Fruit fly (Drosophila melanogaster) whole organism, embryonic: ENCODE results near the gene sunn.

Source experiments
- Abd-B ChIP-seq: fragments of 200-800 bp; sonication (Bioruptor generic); optimal IDR thresholded peaks from 2 replicates; lab custom pipeline; 2018; ENCODE audit warnings: missing biosample characterization, mild to moderate bottlenecking, missing genetic modification characterization, moderate library complexity
- Atf-2 ChIP-seq: fragments of 200-800 bp; sonication (Bioruptor generic); optimal IDR thresholded peaks from 2 replicates; lab custom pipeline; 2016; ENCODE audit warnings: missing biosample characterization, missing genetic modification characterization
- CG12071 ChIP-seq: fragments of 200-800 bp; sonication (Bioruptor generic); optimal IDR thresholded peaks from 3 replicates; lab custom pipeline; 2018; ENCODE audit warnings: missing biosample characterization, mild to moderate bottlenecking, missing genetic modification characterization
- CG1233 ChIP-seq: fragments of 200-800 bp; sonication (Bioruptor generic); optimal IDR thresholded peaks from 4 replicates; lab custom pipeline; 2018; ENCODE audit warnings: missing biosample characterization, mild to moderate bottlenecking, missing genetic modification characterization
- CG13296 ChIP-seq: fragments of 200-800 bp; sonication (Bioruptor generic); optimal IDR thresholded peaks from 3 replicates; lab custom pipeline; 2018; ENCODE audit warnings: missing biosample characterization, mild to moderate bottlenecking, missing genetic modification characterization
- CG13624 ChIP-seq: fragments of 200-800 bp; sonication (Bioruptor generic); optimal IDR thresholded peaks from 2 replicates; lab custom pipeline; 2016; ENCODE audit warnings: missing biosample characterization, missing genetic modification characterization
- CG14965 ChIP-seq: fragments of 200-800 bp; sonication (Bioruptor generic); optimal IDR thresholded peaks from 2 replicates; lab custom pipeline; 2016; ENCODE audit warnings: missing biosample characterization, missing genetic modification characterization, borderline replicate concordance
- CG15269 ChIP-seq: fragments of 200-800 bp; sonication (Bioruptor generic); optimal IDR thresholded peaks from 2 replicates; lab custom pipeline; 2018; ENCODE audit warnings: missing biosample characterization, mild to moderate bottlenecking, missing genetic modification characterization, moderate library complexity
- CG1529 ChIP-seq: fragments of 200-800 bp; sonication (Bioruptor generic); optimal IDR thresholded peaks from 3 replicates; lab custom pipeline; 2018; ENCODE audit warnings: missing biosample characterization, missing genetic modification characterization
- CG18619 ChIP-seq: fragments of 200-800 bp; sonication (Bioruptor generic); optimal IDR thresholded peaks from 3 replicates; lab custom pipeline; 2017; ENCODE audit warnings: missing biosample characterization, mild to moderate bottlenecking, missing genetic modification characterization
- CG2116 ChIP-seq: fragments of 200-800 bp; sonication (Bioruptor generic); optimal IDR thresholded peaks from 3 replicates; lab custom pipeline; 2018; ENCODE audit warnings: missing biosample characterization, mild to moderate bottlenecking, missing genetic modification characterization
- CG31388 ChIP-seq: fragments of 200-800 bp; sonication (Bioruptor generic); optimal IDR thresholded peaks from 2 replicates; lab custom pipeline; 2016; ENCODE audit warnings: missing biosample characterization, missing genetic modification characterization
- CG3847 ChIP-seq: fragments of 200-800 bp; sonication (Bioruptor generic); IDR thresholded peaks from 2 replicates; pipeline ENCODE4 v1.3.6; 2022; ENCODE audit warnings: missing biosample characterization, missing genetic modification characterization
- CG4820 ChIP-seq: fragments of 200-800 bp; sonication (Bioruptor generic); optimal IDR thresholded peaks from 3 replicates; lab custom pipeline; 2016; ENCODE audit warnings: missing biosample characterization, missing genetic modification characterization
- CG5953 ChIP-seq: fragments of 200-800 bp; sonication (Bioruptor generic); IDR thresholded peaks from 2 replicates; pipeline ENCODE4 v1.3.6; 2022; ENCODE audit warnings: missing biosample characterization, missing genetic modification characterization
- CG6765 ChIP-seq: fragments of 200-800 bp; sonication (Bioruptor generic); optimal IDR thresholded peaks from 3 replicates; lab custom pipeline; 2017; ENCODE audit warnings: missing biosample characterization, mild to moderate bottlenecking, missing genetic modification characterization
- CG8281 ChIP-seq: fragments of 200-800 bp; sonication (Bioruptor generic); optimal IDR thresholded peaks from 2 replicates; lab custom pipeline; 2018; ENCODE audit warnings: missing biosample characterization, mild to moderate bottlenecking, missing genetic modification characterization, moderate library complexity
- CG8388 ChIP-seq: fragments of 200-800 bp; sonication (Bioruptor generic); optimal IDR thresholded peaks from 2 replicates; lab custom pipeline; 2019; ENCODE audit warnings: missing biosample characterization, mild to moderate bottlenecking, missing genetic modification characterization, moderate library complexity
- CG9437 ChIP-seq: fragments of 200-800 bp; sonication (Bioruptor generic); optimal IDR thresholded peaks from 2 replicates; lab custom pipeline; 2018; ENCODE audit warnings: missing biosample characterization, mild to moderate bottlenecking, missing genetic modification characterization
- D19A ChIP-seq: fragments of 200-800 bp; optimal IDR thresholded peaks from 3 replicates; lab custom pipeline; 2019; ENCODE audit warnings: missing biosample characterization, mild to moderate bottlenecking, missing genetic modification characterization, moderate library complexity
- Deaf1 ChIP-seq: fragments of 200-800 bp; optimal IDR thresholded peaks from 3 replicates; lab custom pipeline; 2019; ENCODE audit warnings: missing biosample characterization, mild to moderate bottlenecking, missing genetic modification characterization, moderate library complexity
- HHEX ChIP-seq: fragments of 200-800 bp; sonication (Bioruptor generic); optimal IDR thresholded peaks from 3 replicates; lab custom pipeline; 2017; ENCODE audit warnings: missing biosample characterization, mild to moderate bottlenecking, missing genetic modification characterization, missing genetic modification reagents
- Mes4 ChIP-seq: fragments of 200-800 bp; sonication (Bioruptor generic); optimal IDR thresholded peaks from 2 replicates; lab custom pipeline; 2016; ENCODE audit warnings: missing biosample characterization, missing genetic modification characterization
- NC2β ChIP-seq: fragments of 200-800 bp; sonication (Bioruptor generic); optimal IDR thresholded peaks from 2 replicates; lab custom pipeline; 2016; ENCODE audit warnings: missing biosample characterization, missing genetic modification characterization
- Ptx1 ChIP-seq: fragments of 200-800 bp; sonication (Bioruptor generic); IDR thresholded peaks from 2 replicates; pipeline ENCODE4 v1.3.6; 2022; ENCODE audit warnings: missing biosample characterization, missing genetic modification characterization
- YL-1 ChIP-seq: fragments of 200-800 bp; sonication (Bioruptor generic); optimal IDR thresholded peaks from 3 replicates; lab custom pipeline; 2017; ENCODE audit warnings: missing biosample characterization, mild to moderate bottlenecking, missing genetic modification characterization
- aop ChIP-seq: fragments of 200-800 bp; sonication (Bioruptor generic); IDR thresholded peaks from 2 replicates; pipeline ENCODE4 v1.3.6; 2022; ENCODE audit warnings: missing biosample characterization, missing genetic modification characterization
- bbx ChIP-seq: fragments of 200-800 bp; sonication (Bioruptor generic); IDR thresholded peaks from 2 replicates; pipeline ENCODE4 v1.3.6; 2022; ENCODE audit warnings: missing biosample characterization, missing genetic modification characterization; ENCODE audit not compliant: partially characterized antibody
- cad ChIP-seq: fragments of >200 bp; optimal IDR thresholded peaks from 2 replicates; lab custom pipeline; 2017; ENCODE audit warnings: missing biosample characterization, missing genetic modification characterization
- chm ChIP-seq: fragments of 200-800 bp; sonication (Bioruptor generic); IDR thresholded peaks from 2 replicates; pipeline ENCODE4 v1.3.6; 2022; ENCODE audit warnings: missing biosample characterization, missing genetic modification characterization
- ci ChIP-seq: fragments of 200-800 bp; sonication (Bioruptor generic); IDR thresholded peaks from 3 replicates; pipeline ENCODE4 v1.3.6; 2022; ENCODE audit warnings: missing biosample characterization, missing genetic modification characterization
- danr ChIP-seq: fragments of 200-800 bp; sonication (Bioruptor generic); IDR thresholded peaks from 2 replicates; pipeline ENCODE4 v1.3.6; 2022; ENCODE audit warnings: missing biosample characterization, missing genetic modification characterization
- dimm ChIP-seq: fragments of 200-800 bp; sonication (Bioruptor generic); IDR thresholded peaks from 2 replicates; pipeline ENCODE4 v1.3.6; 2022; ENCODE audit warnings: missing biosample characterization, missing genetic modification characterization
- ems ChIP-seq: fragments of 200-800 bp; sonication (Bioruptor generic); optimal IDR thresholded peaks from 3 replicates; lab custom pipeline; 2016; ENCODE audit warnings: missing biosample characterization, missing genetic modification characterization
- ewg ChIP-seq: fragments of 200-800 bp; sonication (Bioruptor generic); optimal IDR thresholded peaks from 3 replicates; lab custom pipeline; 2017; ENCODE audit warnings: mild to moderate bottlenecking, missing biosample characterization, missing genetic modification reagents, missing genetic modification characterization
- fu2 ChIP-seq: fragments of 200-800 bp; sonication (Bioruptor generic); optimal IDR thresholded peaks from 2 replicates; lab custom pipeline; 2016; ENCODE audit warnings: missing biosample characterization, missing genetic modification characterization
- gro ChIP-seq: fragments of 200-800 bp; sonication (Bioruptor generic); optimal IDR thresholded peaks from 2 replicates; lab custom pipeline; 2016; ENCODE audit warnings: missing biosample characterization, missing genetic modification characterization
- gt ChIP-seq: fragments of 200-800 bp; sonication (Bioruptor generic); IDR thresholded peaks from 2 replicates; pipeline ENCODE4 v1.3.6; 2022; ENCODE audit warnings: missing biosample characterization, missing genetic modification characterization
- h ChIP-seq: fragments of >200 bp; optimal IDR thresholded peaks from 2 replicates; lab custom pipeline; 2017
- ind ChIP-seq: fragments of 200-800 bp; sonication (Bioruptor generic); optimal IDR thresholded peaks from 3 replicates; lab custom pipeline; 2016; ENCODE audit warnings: missing biosample characterization, missing genetic modification characterization
- lov ChIP-seq, 2 experiments: fragments of 200-800 bp in 1 of 2; fragments of >200 bp in 1 of 2; sonication (Bioruptor generic) in 1 of 2; IDR thresholded peaks in 1 of 2; optimal IDR thresholded peaks in 1 of 2; 2 replicates in 1 of 2; 3 replicates in 1 of 2; pipeline versions ENCODE4 v1.3.6 to Lab custom; 2017 to 2022; ENCODE audit warnings: missing biosample characterization in 1 of 2, missing genetic modification characterization in 1 of 2
- pan ChIP-seq, 4 experiments: fragments of >200 bp in 3 of 4; fragments of 200-800 bp in 1 of 4; sonication (Bioruptor generic) in 1 of 4; optimal IDR thresholded peaks in 3 of 4; IDR thresholded peaks in 1 of 4; 2 replicates each; pipeline versions ENCODE4 v1.3.6 to Lab custom; 2017 to 2022; ENCODE audit warnings: missing biosample characterization in 2 of 4, missing genetic modification characterization in 2 of 4, mixed read lengths in 1 of 4
- peb ChIP-seq: fragments of 200-800 bp; sonication (Bioruptor generic); IDR thresholded peaks from 2 replicates; pipeline ENCODE4 v1.3.6; 2022; ENCODE audit warnings: missing biosample characterization, missing genetic modification characterization
- salm ChIP-seq: fragments of 200-800 bp; sonication (Bioruptor generic); optimal IDR thresholded peaks from 2 replicates; lab custom pipeline; 2018; ENCODE audit warnings: missing biosample characterization, mild to moderate bottlenecking, missing genetic modification characterization
- seq ChIP-seq: fragments of 200-800 bp; sonication (Bioruptor generic); IDR thresholded peaks from 2 replicates; pipeline ENCODE4 v1.3.6; 2022; ENCODE audit warnings: missing biosample characterization, missing genetic modification characterization
- slbo ChIP-seq: fragments of 200-800 bp; sonication (Bioruptor generic); IDR thresholded peaks from 2 replicates; pipeline ENCODE4 v1.3.6; 2022; ENCODE audit warnings: missing biosample characterization, missing genetic modification characterization
- sob ChIP-seq: fragments of 200-800 bp; sonication (Bioruptor generic); IDR thresholded peaks from 2 replicates; pipeline ENCODE4 v1.3.6; 2022; ENCODE audit warnings: missing biosample characterization, missing genetic modification characterization
- ssp ChIP-seq: fragments of 200-800 bp; sonication (Bioruptor generic); IDR thresholded peaks from 2 replicates; pipeline ENCODE4 v1.3.6; 2022; ENCODE audit warnings: missing biosample characterization, missing genetic modification characterization
- tap ChIP-seq: fragments of 200-800 bp; optimal IDR thresholded peaks from 3 replicates; lab custom pipeline; 2019; ENCODE audit warnings: missing biosample characterization, mild to moderate bottlenecking, missing genetic modification characterization, moderate library complexity
- yki ChIP-seq: fragments of >200 bp; optimal IDR thresholded peaks from 3 replicates; lab custom pipeline; 2018
- zen ChIP-seq: fragments of 200-800 bp; sonication (Bioruptor generic); optimal IDR thresholded peaks from 3 replicates; lab custom pipeline; 2018; ENCODE audit warnings: missing biosample characterization, mild to moderate bottlenecking, missing genetic modification characterization, moderate library complexity

sunn gene

DNA sequence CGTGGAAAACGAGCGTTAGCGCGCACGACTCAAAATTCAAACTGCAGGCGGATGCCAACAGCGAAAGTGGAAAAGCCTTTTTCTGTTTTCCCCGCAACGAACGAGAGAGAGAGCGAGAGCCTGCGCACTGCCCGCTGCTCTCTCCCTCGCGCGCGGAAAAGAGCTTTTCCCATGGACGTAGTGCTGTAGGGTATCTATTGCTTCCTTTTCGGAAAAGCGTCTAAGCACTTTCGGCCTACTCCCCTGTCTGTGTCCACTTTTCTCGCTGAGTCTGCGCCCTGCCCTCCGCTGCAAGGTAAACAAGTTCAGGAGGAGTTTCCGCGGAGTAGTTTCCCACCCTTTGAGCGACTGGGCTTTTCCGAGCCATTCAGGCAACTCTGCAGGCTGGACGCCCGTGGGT is 47.9 kb upstream of the sunn start, which contains the start of gene CG32085 (continued):
- TF ChIP-seq D19A (tag; lab: Kevin White, UChicago): peak; percentile 19
- peak; percentile 37; the same call in 1 of the 2 replicates for TF ChIP-seq seq (GFP tag; lab: Robert Waterston, UW)
- no peak for TF ChIP-seq Atf-2 (GFP tag; lab: Kevin White, UChicago)
- no peak for TF ChIP-seq CG8281
- no peak for TF ChIP-seq aop (GFP tag; lab: Robert Waterston, UW)
- TF ChIP-seq gt (GFP tag; lab: Robert Waterston, UW): no peak
- TF ChIP-seq Ptx1 (GFP tag; lab: Robert Waterston, UW): peak; percentile 57
- TF ChIP-seq gro (GFP tag; lab: Kevin White, UChicago): peak; percentile 8
- TF ChIP-seq CG3847 (GFP tag; lab: Robert Waterston, UW): peak; percentile 56
- no peak for TF ChIP-seq peb (GFP tag; lab: Robert Waterston, UW)
- no peak for TF ChIP-seq h
- no peak for TF ChIP-seq Abd-B (GFP tag; lab: Kevin White, UChicago)
- no peak for TF ChIP-seq pan (optimal IDR thresholded peaks at IDR 0.05; lab: Kevin White, UChicago)
- peak in 1 of 2 experiments; percentile 54 for TF ChIP-seq pan (GFP tag; optimal IDR thresholded peaks at IDR 0.05 in 1 of 2, IDR thresholded peaks at IDR 0.05 in 1 of 2)
- peak; percentile 62 for TF ChIP-seq Deaf1 (tag; lab: Kevin White, UChicago)
- peak; percentile 61; the same call in 1 of the 2 replicates for TF ChIP-seq chm (GFP tag; lab: Robert Waterston, UW)
- TF ChIP-seq dimm (GFP tag; lab: Robert Waterston, UW): no peak
- TF ChIP-seq salm (tag; lab: Kevin White, UChicago): no peak
- no peak for TF ChIP-seq zen (tag; lab: Kevin White, UChicago)
- peak; percentile 3 for TF ChIP-seq Mes4
- peak; percentile 80 for TF ChIP-seq sob (GFP tag; lab: Robert Waterston, UW)
- TF ChIP-seq CG13624: peak; percentile 75
- peak; percentile 79; the same call in 2 of the 3 replicates for TF ChIP-seq ci (GFP tag; lab: Robert Waterston, UW)
- peak; percentile 42 for TF ChIP-seq CG15269 (tag; lab: Kevin White, UChicago)
- peak; percentile 69 for TF ChIP-seq CG12071 (GFP tag; lab: Kevin White, UChicago)
- peak; percentile 53 for TF ChIP-seq HHEX
- TF ChIP-seq yki: no peak
- no peak for TF ChIP-seq tap (tag; lab: Kevin White, UChicago)
- no peak for TF ChIP-seq CG2116 (GFP tag; lab: Kevin White, UChicago)
- TF ChIP-seq YL-1 (GFP tag; lab: Kevin White, UChicago): no peak
- peak; percentile 29 for TF ChIP-seq CG1233 (GFP tag; lab: Kevin White, UChicago)
- peak; percentile 54 for TF ChIP-seq fu2 (GFP tag; lab: Kevin White, UChicago)
- TF ChIP-seq CG6765 (GFP tag; lab: Kevin White, UChicago): peak; percentile 50
- no peak for TF ChIP-seq bbx (GFP tag; lab: Robert Waterston, UW)
- TF ChIP-seq CG13296 (GFP tag; lab: Kevin White, UChicago): peak; percentile 61
- TF ChIP-seq ind (GFP tag; lab: Kevin White, UChicago): peak; percentile 68
- TF ChIP-seq cad (GFP tag; lab: Kevin White, UChicago): no peak
- no peak for TF ChIP-seq CG9437 (GFP tag; lab: Kevin White, UChicago)
- TF ChIP-seq NC2β (GFP tag; lab: Kevin White, UChicago): peak; percentile 21
- TF ChIP-seq lov (optimal IDR thresholded peaks at IDR 0.05; lab: Kevin White, UChicago): no peak
- TF ChIP-seq lov (GFP tag; IDR thresholded peaks at IDR 0.05; lab: Robert Waterston, UW): no peak
- 0 out of 2 replicates have a peak, but pooled peaks have one; percentile 47 for TF ChIP-seq CG5953 (GFP tag; lab: Robert Waterston, UW)
- TF ChIP-seq ems (GFP tag; lab: Kevin White, UChicago): peak; percentile 74
- TF ChIP-seq CG1529 (GFP tag; lab: Kevin White, UChicago): no peak
- no peak for TF ChIP-seq CG31388 (GFP tag; lab: Kevin White, UChicago)
- TF ChIP-seq CG8388: no peak
- TF ChIP-seq danr (GFP tag; lab: Robert Waterston, UW): no peak
- peak; percentile 22 for TF ChIP-seq CG4820
- no peak for TF ChIP-seq CG14965
- peak; percentile 48 for TF ChIP-seq CG18619
- TF ChIP-seq ewg (GFP tag; lab: Kevin White, UChicago): peak; percentile 99
- TF ChIP-seq ssp (GFP tag; lab: Robert Waterston, UW): no peak
- TF ChIP-seq slbo (GFP tag; lab: Robert Waterston, UW): peak; percentile 82
